Worm (Caenorhabditis elegans) whole organism, young adult: ENCODE measurements around the gene F49E11.2.

ENCODE experiments used
- B0035.1 ChIP-seq: sonication (generic microtip); optimal IDR thresholded peaks from 2 replicates; lab custom pipeline; 2016; ENCODE audit warnings: missing genetic modification characterization, mild to moderate bottlenecking, missing compliant biosample characterization, missing genotype, missing genetic modification reagents
- B0261.1 ChIP-seq: sonication (generic microtip); optimal IDR thresholded peaks from 2 replicates; lab custom pipeline; 2016; ENCODE audit warnings: mild to moderate bottlenecking, missing genetic modification characterization, moderate library complexity, missing compliant biosample characterization
- dpff-1 ChIP-seq: sonication (generic microtip); optimal IDR thresholded peaks from 2 replicates; lab custom pipeline; 2017; ENCODE audit warnings: mild to moderate bottlenecking, missing genetic modification characterization, missing compliant biosample characterization
- efl-1 ChIP-seq: fragments of 150-350 bp; optimal IDR thresholded peaks from 2 replicates; lab custom pipeline; 2014; ENCODE audit warnings: missing biosample characterization, missing genetic modification reagents, missing genetic modification characterization
- ekl-4 ChIP-seq: fragments of 200-800 bp; sonication (Bioruptor generic); IDR thresholded peaks from 2 replicates; pipeline ENCODE4 v1.3.6; 2022; ENCODE audit warnings: missing genetic modification reagents, missing genetic modification characterization, missing compliant biosample characterization
- hlh-26 ChIP-seq: fragments of 200-800 bp; sonication (Bioruptor generic); conservative IDR thresholded peaks from 2 replicates; pipeline ENCODE4 v1.3.6; 2022; ENCODE audit warnings: missing genetic modification reagents, missing genetic modification characterization, missing compliant biosample characterization
- lin-35 ChIP-seq, 3 experiments: fragments of 150-350 bp in 2 of 3; sonication (generic microtip) in 1 of 3; optimal IDR thresholded peaks; 2 replicates each; lab custom pipeline; 2014 to 2018; ENCODE audit warnings: missing biosample characterization in 3 of 3, missing genetic modification characterization in 3 of 3, missing genetic modification reagents in 3 of 3
- repo-1 ChIP-seq: sonication (generic microtip); optimal IDR thresholded peaks from 2 replicates; lab custom pipeline; 2017; ENCODE audit warnings: mild to moderate bottlenecking, missing genetic modification characterization, missing compliant biosample characterization
- unc-130 ChIP-seq: sonication (generic microtip); optimal IDR thresholded peaks from 2 replicates; lab custom pipeline; 2016; ENCODE audit warnings: missing genetic modification reagents, missing genetic modification characterization, missing compliant biosample characterization
- unc-62 ChIP-seq: fragments of 150-350 bp; optimal IDR thresholded peaks from 2 replicates; lab custom pipeline; 2014; ENCODE audit warnings: missing biosample characterization, missing genetic modification reagents, missing genetic modification characterization
- ztf-6 ChIP-seq: fragments of 200-800 bp; sonication (Bioruptor generic); IDR thresholded peaks from 2 replicates; pipeline ENCODE4 v1.3.6; 2022; ENCODE audit warnings: missing genetic modification reagents, missing genetic modification characterization, missing compliant biosample characterization

- TF ChIP-seq B0261.1 (tag; lab: Kevin White, UChicago), result no peak
- no peak for TF ChIP-seq unc-62
- no peak for TF ChIP-seq dpff-1 (tag; lab: Kevin White, UChicago)
- no peak for TF ChIP-seq hlh-26 (GFP tag; lab: Robert Waterston, UW)
- no peak for TF ChIP-seq B0035.1 (tag; lab: Kevin White, UChicago)
- TF ChIP-seq efl-1, result no peak
- TF ChIP-seq unc-130 (GFP tag; lab: Kevin White, UChicago), result no peak
- no peak for TF ChIP-seq ekl-4 (GFP tag; lab: Robert Waterston, UW)
- TF ChIP-seq lin-35 (GFP tag; optimal IDR thresholded peaks at IDR 0.05; lab: Kevin White, UChicago), result no peak
- TF ChIP-seq repo-1 (tag; lab: Kevin White, UChicago), result no peak
- TF ChIP-seq ztf-6, result no peak
These were observed 28.4 kb upstream of the F49E11.2 start, which contains the start of gene col-131 for ce11 chrIV:13067200-13067599.
